Fruit fly (Drosophila melanogaster) whole organism, embryonic: Measurements from ENCODE around the gene CG14958.
A peak's percentile ranks its signal among the peaks of the same experiment; 100 is the strongest.

Experiments used
- Abd-B ChIP-seq: fragments of 200-800 bp; sonication (Bioruptor generic); optimal IDR thresholded peaks from 2 replicates; lab custom pipeline; 2018; ENCODE audit warnings: missing biosample characterization, mild to moderate bottlenecking, missing genetic modification characterization, moderate library complexity
- Aef1 ChIP-seq: fragments of 200-800 bp; sonication (Bioruptor generic); IDR thresholded peaks from 3 replicates; pipeline ENCODE4 v1.3.6; 2022; ENCODE audit warnings: missing biosample characterization, missing genetic modification characterization
- Atf3 ChIP-seq: fragments of 200-800 bp; sonication (Bioruptor generic); optimal IDR thresholded peaks from 3 replicates; lab custom pipeline; 2016; ENCODE audit warnings: missing biosample characterization, missing genetic modification characterization
- Awh ChIP-seq: fragments of 200-800 bp; sonication (Bioruptor generic); IDR thresholded peaks from 2 replicates; pipeline ENCODE4, ENCODE4 v1.3.6; 2022; ENCODE audit warnings: missing biosample characterization, missing genetic modification characterization
- CG13123 ChIP-seq: fragments of 200-800 bp; sonication (Bioruptor generic); optimal IDR thresholded peaks from 2 replicates; lab custom pipeline; 2016; ENCODE audit warnings: missing biosample characterization, missing genetic modification characterization
- CG14050 ChIP-seq: fragments of 200-800 bp; sonication (Bioruptor generic); IDR thresholded peaks from 3 replicates; pipeline ENCODE4 v1.3.6; 2022; ENCODE audit warnings: missing biosample characterization, missing genetic modification characterization
- CG14860 ChIP-seq: fragments of 200-800 bp; sonication (Bioruptor generic); IDR thresholded peaks from 3 replicates; pipeline ENCODE4 v1.3.6; 2022; ENCODE audit warnings: missing biosample characterization, missing genetic modification characterization; ENCODE audit not compliant: partially characterized antibody
- CG15601 ChIP-seq: fragments of 200-800 bp; sonication (Bioruptor generic); optimal IDR thresholded peaks from 3 replicates; lab custom pipeline; 2019; ENCODE audit warnings: missing biosample characterization, mild to moderate bottlenecking, missing genetic modification characterization, moderate library complexity
- CG1603 ChIP-seq: fragments of 200-800 bp; sonication (Bioruptor generic); optimal IDR thresholded peaks from 2 replicates; lab custom pipeline; 2019; ENCODE audit warnings: missing biosample characterization, mild to moderate bottlenecking, missing genetic modification characterization, moderate library complexity
- CG16815 ChIP-seq: fragments of 200-800 bp; sonication (Bioruptor generic); optimal IDR thresholded peaks from 3 replicates; lab custom pipeline; 2017; ENCODE audit warnings: missing biosample characterization, mild to moderate bottlenecking, missing genetic modification characterization
- CG17568 ChIP-seq: fragments of 200-800 bp; sonication (Bioruptor generic); optimal IDR thresholded peaks from 2 replicates; lab custom pipeline; 2018; ENCODE audit warnings: missing biosample characterization, mild to moderate bottlenecking, missing genetic modification characterization, moderate library complexity
- CG2678 ChIP-seq: fragments of 200-800 bp; sonication (Bioruptor generic); optimal IDR thresholded peaks from 3 replicates; lab custom pipeline; 2019; ENCODE audit warnings: missing biosample characterization, mild to moderate bottlenecking, missing genetic modification characterization, moderate library complexity
- CG2875 ChIP-seq: fragments of 200-800 bp; sonication (Bioruptor generic); optimal IDR thresholded peaks from 2 replicates; lab custom pipeline; 2017; ENCODE audit warnings: missing biosample characterization, mild to moderate bottlenecking, missing genetic modification characterization, missing genetic modification reagents
- CG31365 ChIP-seq: fragments of 200-800 bp; sonication (Bioruptor generic); optimal IDR thresholded peaks from 2 replicates; lab custom pipeline; 2018; ENCODE audit warnings: missing biosample characterization, mild to moderate bottlenecking, missing genetic modification characterization
- CG33213 ChIP-seq: fragments of 200-800 bp; sonication (Bioruptor generic); optimal IDR thresholded peaks from 3 replicates; lab custom pipeline; 2016; ENCODE audit warnings: missing biosample characterization, missing genetic modification characterization
- CG4360 ChIP-seq: fragments of 200-800 bp; sonication (Bioruptor generic); IDR thresholded peaks from 2 replicates; pipeline ENCODE4 v1.3.6; 2022; ENCODE audit warnings: missing biosample characterization, missing genetic modification characterization
- CG7271 ChIP-seq: fragments of 200-800 bp; sonication (Bioruptor generic); optimal IDR thresholded peaks from 2 replicates; lab custom pipeline; 2018; ENCODE audit warnings: missing biosample characterization, mild to moderate bottlenecking, missing genetic modification characterization, moderate library complexity
- CG7357 ChIP-seq: fragments of 200-800 bp; sonication (Bioruptor generic); IDR thresholded peaks from 3 replicates; pipeline ENCODE4 v1.3.6; 2022; ENCODE audit warnings: missing biosample characterization, missing genetic modification characterization
- CG7372 ChIP-seq: fragments of 200-800 bp; sonication (Bioruptor generic); IDR thresholded peaks from 2 replicates; pipeline ENCODE4 v1.3.6; 2022; ENCODE audit warnings: missing biosample characterization, missing genetic modification characterization
- CG7839 ChIP-seq: fragments of 200-800 bp; sonication (Bioruptor generic); optimal IDR thresholded peaks from 3 replicates; lab custom pipeline; 2018; ENCODE audit warnings: missing biosample characterization, mild to moderate bottlenecking, missing genetic modification characterization, moderate library complexity
- CG8089 ChIP-seq: fragments of 200-800 bp; sonication (Bioruptor generic); optimal IDR thresholded peaks from 3 replicates; lab custom pipeline; 2016; ENCODE audit warnings: missing biosample characterization, missing genetic modification characterization
- CG8359 ChIP-seq: fragments of 200-800 bp; sonication (Bioruptor generic); optimal IDR thresholded peaks from 2 replicates; lab custom pipeline; 2017; ENCODE audit warnings: missing biosample characterization, mild to moderate bottlenecking, missing genetic modification characterization, borderline replicate concordance
- CG9215 ChIP-seq: fragments of 200-800 bp; sonication (Bioruptor generic); IDR thresholded peaks from 2 replicates; pipeline ENCODE4 v1.3.6; 2022; ENCODE audit warnings: missing biosample characterization, missing genetic modification characterization
- Chrac-16 ChIP-seq: fragments of 200-800 bp; sonication (Bioruptor generic); optimal IDR thresholded peaks from 3 replicates; lab custom pipeline; 2016; ENCODE audit warnings: missing biosample characterization, missing genetic modification characterization
- Dfd ChIP-seq, 2 experiments: fragments of >200 bp; optimal IDR thresholded peaks; 2 replicates each; lab custom pipeline; 2017; ENCODE audit warnings: missing biosample characterization in 2 of 2, missing genetic modification characterization in 2 of 2
- Ets97D ChIP-seq: fragments of 200-800 bp; sonication (Bioruptor generic); optimal IDR thresholded peaks from 3 replicates; lab custom pipeline; 2016; ENCODE audit warnings: missing biosample characterization, missing genetic modification characterization
- Gsc ChIP-seq: fragments of 200-800 bp; sonication (Bioruptor generic); IDR thresholded peaks from 2 replicates; pipeline ENCODE4 v1.3.6; 2022; ENCODE audit warnings: missing biosample characterization, missing genetic modification characterization
- Lhr ChIP-seq: fragments of 200-800 bp; sonication (Bioruptor generic); optimal IDR thresholded peaks from 3 replicates; lab custom pipeline; 2017; ENCODE audit warnings: mild to moderate bottlenecking, missing biosample characterization, missing genetic modification reagents, missing genetic modification characterization
- Max ChIP-seq: fragments of 200-800 bp; sonication (Bioruptor generic); optimal IDR thresholded peaks from 2 replicates; lab custom pipeline; 2016; ENCODE audit warnings: missing biosample characterization, mild to moderate bottlenecking, missing genetic modification characterization
- Meics ChIP-seq: fragments of 200-800 bp; sonication (Bioruptor generic); optimal IDR thresholded peaks from 2 replicates; lab custom pipeline; 2017; ENCODE audit warnings: missing biosample characterization, mild to moderate bottlenecking, missing genetic modification characterization
- Nf-YC ChIP-seq: fragments of 200-800 bp; optimal IDR thresholded peaks from 3 replicates; lab custom pipeline; 2019; ENCODE audit warnings: missing biosample characterization, mild to moderate bottlenecking, missing genetic modification characterization, moderate library complexity
- Rx ChIP-seq: fragments of 200-800 bp; sonication (Bioruptor generic); IDR thresholded peaks from 2 replicates; pipeline ENCODE4 v1.3.6; 2022; ENCODE audit warnings: missing biosample characterization, missing genetic modification characterization
- Spps ChIP-seq: fragments of 200-800 bp; sonication (Bioruptor generic); optimal IDR thresholded peaks from 2 replicates; lab custom pipeline; 2018; ENCODE audit warnings: missing biosample characterization, mild to moderate bottlenecking, missing genetic modification characterization
- Taf1 ChIP-seq: fragments of 200-800 bp; sonication (Bioruptor generic); IDR thresholded peaks from 2 replicates; pipeline ENCODE4 v1.3.6; 2022; ENCODE audit warnings: missing biosample characterization, missing genetic modification characterization
- ab ChIP-seq: fragments of 200-800 bp; sonication (Bioruptor generic); optimal IDR thresholded peaks from 2 replicates; lab custom pipeline; 2016; ENCODE audit warnings: missing biosample characterization, missing genetic modification characterization
- abd-A ChIP-seq: fragments of 200-800 bp; sonication (Bioruptor generic); optimal IDR thresholded peaks from 3 replicates; lab custom pipeline; 2019; ENCODE audit warnings: missing biosample characterization, mild to moderate bottlenecking, missing genetic modification characterization, moderate library complexity
- ase ChIP-seq: fragments of 200-800 bp; sonication (Bioruptor generic); IDR thresholded peaks from 3 replicates; pipeline ENCODE4 v1.3.6; 2022; ENCODE audit warnings: missing biosample characterization, missing genetic modification characterization
- bigmax ChIP-seq: fragments of 200-800 bp; sonication (Bioruptor generic); optimal IDR thresholded peaks from 2 replicates; lab custom pipeline; 2018; ENCODE audit warnings: missing biosample characterization, mild to moderate bottlenecking, missing genetic modification characterization
- cato ChIP-seq: fragments of 200-800 bp; sonication (Bioruptor generic); optimal IDR thresholded peaks from 2 replicates; lab custom pipeline; 2016; ENCODE audit warnings: missing biosample characterization, missing genetic modification characterization, borderline replicate concordance
- gfzf ChIP-seq: fragments of 200-800 bp; sonication (Bioruptor generic); optimal IDR thresholded peaks from 2 replicates; lab custom pipeline; 2016; ENCODE audit warnings: missing biosample characterization, mild to moderate bottlenecking, missing genetic modification characterization, moderate library complexity
- insv ChIP-seq, 2 experiments: fragments of 200-800 bp; sonication (Bioruptor generic); optimal IDR thresholded peaks; 3 replicates each; lab custom pipeline; 2016 to 2018; ENCODE audit warnings: missing biosample characterization in 2 of 2, missing genetic modification characterization in 2 of 2
- klu ChIP-seq: fragments of 200-800 bp; sonication (Bioruptor generic); IDR thresholded peaks from 2 replicates; pipeline ENCODE4 v1.3.6; 2022; ENCODE audit warnings: missing biosample characterization, missing genetic modification characterization
- nmo ChIP-seq: fragments of 200-800 bp; sonication (Bioruptor generic); optimal IDR thresholded peaks from 2 replicates; lab custom pipeline; 2018; ENCODE audit warnings: missing biosample characterization, mild to moderate bottlenecking, missing genetic modification characterization, moderate library complexity
- p53 ChIP-seq: fragments of 200-800 bp; sonication (Bioruptor generic); optimal IDR thresholded peaks from 2 replicates; lab custom pipeline; 2016; ENCODE audit warnings: missing biosample characterization, missing genetic modification characterization
- pho ChIP-seq: fragments of 200-800 bp; sonication (Bioruptor generic); optimal IDR thresholded peaks from 2 replicates; lab custom pipeline; 2016; ENCODE audit warnings: missing biosample characterization, missing genetic modification characterization
- ro ChIP-seq: fragments of 200-800 bp; sonication (Bioruptor generic); IDR thresholded peaks from 2 replicates; pipeline ENCODE4 v1.3.6; 2022; ENCODE audit warnings: missing biosample characterization, missing genetic modification characterization
- sisA ChIP-seq: fragments of 200-800 bp; sonication (Bioruptor generic); IDR thresholded peaks from 2 replicates; pipeline ENCODE4 v1.3.6; 2022; ENCODE audit warnings: missing biosample characterization, missing genetic modification characterization
- toy ChIP-seq: fragments of 200-800 bp; sonication (Bioruptor generic); IDR thresholded peaks from 2 replicates; pipeline ENCODE4 v1.3.6; 2022; ENCODE audit warnings: missing biosample characterization, missing genetic modification characterization
- ttk ChIP-seq: fragments of 200-800 bp; sonication (Bioruptor generic); IDR thresholded peaks from 2 replicates; pipeline ENCODE4 v2.1.2; 2022; ENCODE audit warnings: missing biosample characterization, missing genetic modification characterization

The CG14958 gene

DNA sequence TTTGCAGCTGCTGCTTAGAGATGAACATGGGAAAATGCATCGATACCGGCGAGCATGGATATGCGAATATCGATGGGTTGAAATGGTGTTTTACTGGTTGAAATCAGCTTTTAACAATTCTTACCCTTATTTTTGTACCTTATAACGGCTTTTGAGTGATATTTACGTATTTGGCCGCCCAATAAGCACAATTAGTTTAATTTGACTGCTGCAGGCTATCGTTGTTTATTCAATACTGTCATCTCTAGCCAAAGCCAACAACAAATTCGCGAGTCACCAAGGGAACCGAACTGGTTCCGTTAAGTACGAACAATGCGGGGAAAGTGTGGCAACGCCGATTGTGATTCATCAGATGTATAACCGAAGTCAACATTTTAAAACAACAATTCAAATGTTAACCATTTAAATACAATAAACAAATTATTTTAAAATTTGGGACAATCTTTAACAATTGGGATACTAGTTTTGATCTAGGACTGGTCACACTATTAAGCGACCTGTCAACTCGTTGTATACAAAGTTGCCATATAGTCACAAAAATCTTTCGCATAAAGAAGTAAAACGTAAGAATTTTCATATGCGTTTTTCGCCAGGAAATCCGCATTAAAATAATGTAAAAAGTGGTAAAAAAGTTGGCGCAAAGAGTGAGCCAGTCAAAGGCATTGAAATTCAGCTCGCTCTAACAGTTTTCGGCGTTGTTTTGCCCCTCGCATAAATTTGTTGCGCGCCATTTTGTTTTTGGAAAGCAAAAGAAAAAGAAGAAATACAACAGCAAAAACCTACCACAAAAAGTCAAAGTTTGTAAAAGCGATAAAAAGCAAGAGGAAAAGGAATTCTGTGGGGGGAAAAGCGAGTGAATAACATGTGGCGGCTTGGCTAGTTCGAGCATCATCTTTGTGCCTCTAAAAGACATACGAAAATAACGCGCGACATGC lies 41.4 kb upstream of the CG14958 start, which contains the start of the genes Usp5 and BtbVII (continued):
- TF ChIP-seq CG16815 (GFP tag; lab: Kevin White, UChicago) (peak; percentile 17), CG13123 (GFP tag; lab: Kevin White, UChicago) (peak; percentile 59), Abd-B (GFP tag; lab: Kevin White, UChicago) (no peak), CG7839 (tag; lab: Kevin White, UChicago) (peak; percentile 41), CG8359 (GFP tag; lab: Kevin White, UChicago) (no peak), CG7372 (GFP tag; lab: Robert Waterston, UW) (no peak), CG9215 (peak; percentile 39; the same call in 1 of the 2 replicates), CG33213 (GFP tag; lab: Kevin White, UChicago) (peak; percentile 37), nmo (GFP tag; lab: Kevin White, UChicago) (peak; percentile 61), Max (peak; percentile 43), CG8089 (GFP tag; lab: Kevin White, UChicago) (peak; percentile 1), CG2875 (GFP tag; lab: Kevin White, UChicago) (no peak), Chrac-16 (GFP tag; lab: Kevin White, UChicago) (peak; percentile 62), ttk (GFP tag; lab: Robert Waterston, UW) (no peak), Taf1 (GFP tag; lab: Robert Waterston, UW) (peak; percentile 48), Rx (GFP tag; lab: Robert Waterston, UW) (no peak), cato (GFP tag; lab: Kevin White, UChicago) (peak; percentile 27), Ets97D (peak; percentile 78), insv (GFP tag; optimal IDR thresholded peaks at IDR 0.05; lab: Kevin White, UChicago) (peak in 1 of 2 experiments; percentile 11), CG4360 (GFP tag; lab: Robert Waterston, UW) (peak; percentile 65), Atf3 (GFP tag; lab: Kevin White, UChicago) (peak; percentile 41), Nf-YC (tag; lab: Kevin White, UChicago) (peak; percentile 2), Spps (tag; lab: Kevin White, UChicago) (peak; percentile 16), ro (GFP tag; lab: Robert Waterston, UW) (no peak), CG15601 (tag; lab: Kevin White, UChicago) (peak; percentile 54), toy (GFP tag; lab: Robert Waterston, UW) (no peak), gfzf (peak; percentile 78), CG14860 (GFP tag; lab: Robert Waterston, UW) (peak; percentile 94), CG2678 (tag; lab: Kevin White, UChicago) (peak; percentile 39), p53 (GFP tag; lab: Kevin White, UChicago) (no peak), CG7271 (tag; lab: Kevin White, UChicago) (no peak), Meics (peak; percentile 23), ase (GFP tag; lab: Robert Waterston, UW) (no peak; the same call in 2 of the 3 replicates), CG1603 (peak; percentile 83), abd-A (tag; lab: Kevin White, UChicago) (no peak), Awh (GFP tag; lab: Robert Waterston, UW) (peak; percentile 60), Gsc (GFP tag; lab: Robert Waterston, UW) (no peak), klu (GFP tag; lab: Robert Waterston, UW) (no peak), CG7357 (GFP tag; lab: Robert Waterston, UW) (0 out of 3 replicates have a peak, but pooled peaks have one; percentile 12), CG14050 (GFP tag; lab: Robert Waterston, UW) (no peak), Dfd (GFP tag; optimal IDR thresholded peaks at IDR 0.05; lab: Kevin White, UChicago) (no peak), bigmax (GFP tag; lab: Kevin White, UChicago) (no peak), pho (peak; percentile 57), sisA (GFP tag; lab: Robert Waterston, UW) (peak; percentile 59), Aef1 (GFP tag; lab: Robert Waterston, UW) (peak; percentile 84), ab (GFP tag; lab: Kevin White, UChicago) (no peak), CG31365 (tag; lab: Kevin White, UChicago) (peak; percentile 38), CG17568 (GFP tag; lab: Kevin White, UChicago) (no peak), Lhr (peak; percentile 72)
